Worm (Caenorhabditis elegans): ENCODE measurements around the gene T05G5.5.

T05G5.5 gene

DNA sequence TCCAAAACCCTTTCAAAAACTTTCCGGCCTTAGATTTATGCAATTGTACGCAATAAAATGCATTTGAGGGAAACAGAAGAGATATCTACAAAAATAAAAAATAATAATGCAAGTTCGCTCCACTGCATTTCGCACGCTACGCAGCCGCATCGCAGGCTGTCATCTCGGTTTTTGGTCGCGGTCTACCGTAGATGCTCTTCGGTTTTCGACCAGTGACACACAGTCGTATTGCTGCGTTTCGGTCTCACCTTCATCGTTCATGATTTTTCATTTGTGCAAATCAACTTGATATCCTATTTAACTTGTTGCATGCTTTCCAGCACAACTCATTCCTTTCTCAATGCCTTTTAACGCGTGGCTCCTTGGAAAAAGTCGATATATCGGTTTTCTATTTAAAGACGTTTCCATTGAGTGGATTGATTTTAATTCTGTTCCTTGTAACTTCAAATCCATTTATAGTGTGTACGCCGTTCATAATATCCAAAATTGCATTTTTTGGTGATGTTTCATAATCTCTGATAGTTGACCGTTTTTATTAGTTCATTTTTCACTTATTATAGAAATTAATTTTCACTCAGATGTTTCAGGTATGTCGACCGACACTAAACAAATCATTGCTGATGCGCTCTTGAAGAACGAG, 29.6 kb upstream of the T05G5.5 start, which contains the start of gene vha-1 (continued):
- TF ChIP-seq tbx-7 (tag; optimal IDR thresholded peaks at IDR 0.05) (no peak), dmd-4 (tag; optimal IDR thresholded peaks at IDR 0.05; ENCODE audit: borderline replicate concordance) (no peak), Y22D7AL.16 (tag; optimal IDR thresholded peaks at IDR 0.05) (no peak), npax-4 (tag; optimal IDR thresholded peaks at IDR 0.05) (no peak), dve-1 (tag; optimal IDR thresholded peaks at IDR 0.05) (peak; percentile 58), ceh-48 (tag; optimal IDR thresholded peaks at IDR 0.05) (peak; percentile 47), odd-2 (tag; optimal IDR thresholded peaks at IDR 0.05) (no peak), lim-6 (tag; optimal IDR thresholded peaks at IDR 0.05) (no peak), sox-2 (GFP tag; IDR thresholded peaks at IDR 0.05) (no peak), tbx-2 (tag; optimal IDR thresholded peaks at IDR 0.05) (peak; percentile 65), K09A11.1 (tag; optimal IDR thresholded peaks at IDR 0.05; ENCODE audit: insufficient read depth) (peak; percentile 15), C08G9.2 (tag; optimal IDR thresholded peaks at IDR 0.05) (peak; percentile 15), pqm-1 (tag; optimal IDR thresholded peaks at IDR 0.05) (no peak), unc-42 (tag; optimal IDR thresholded peaks at IDR 0.05) (peak; percentile 44), nfya-1 (tag; optimal IDR thresholded peaks at IDR 0.05) (peak; percentile 82), elt-4 (tag; optimal IDR thresholded peaks at IDR 0.05) (no peak), ceh-30 (tag; optimal IDR thresholded peaks at IDR 0.05) (peak; percentile 26)

DNA sequence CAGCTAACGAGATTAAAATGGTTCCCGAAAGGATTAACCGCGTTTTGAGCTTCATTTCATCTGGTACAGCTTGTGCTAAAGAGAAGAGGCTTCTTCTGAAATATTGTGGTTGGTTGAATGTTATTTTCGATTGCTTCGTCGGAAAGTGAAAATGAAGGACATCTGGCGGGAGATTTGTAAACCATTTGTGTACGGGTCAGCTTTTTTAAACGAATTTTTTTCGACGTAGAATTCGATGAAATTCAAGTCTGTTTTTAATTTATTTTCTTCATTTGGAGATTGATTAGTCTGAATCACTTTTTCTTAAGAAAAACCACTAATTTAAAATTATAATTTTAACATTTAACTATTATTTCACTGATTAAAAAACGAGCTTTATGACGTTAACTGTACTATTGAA, 29.0 kb upstream of the T05G5.5 start, which contains the start of gene sqv-3:
sqv-3 (minus strand) TSS at position 101 of the 400 bp plus-strand sequence.
- TF ChIP-seq ama-1 (optimal IDR thresholded peaks at IDR 0.05) = no peak
- TF ChIP-seq ets-4 (tag; optimal IDR thresholded peaks at IDR 0.05) = no peak
- no peak for TF ChIP-seq hlh-8 (tag; optimal IDR thresholded peaks at IDR 0.05)
- no peak for TF ChIP-seq ceh-34 (tag; optimal IDR thresholded peaks at IDR 0.05)
- TF ChIP-seq zip-5 (tag; optimal IDR thresholded peaks at IDR 0.05) = no peak
- TF ChIP-seq ceh-19 (GFP tag; optimal IDR thresholded peaks at IDR 0.05) = no peak
- TF ChIP-seq ceh-48 (tag; optimal IDR thresholded peaks at IDR 0.05) = no peak
- no peak for TF ChIP-seq ceh-9 (tag; optimal IDR thresholded peaks at IDR 0.05)
- TF ChIP-seq eyg-1 (tag; optimal IDR thresholded peaks at IDR 0.05) = no peak
- TF ChIP-seq ceh-30 (tag; optimal IDR thresholded peaks at IDR 0.05) = no peak
- TF ChIP-seq nhr-232 (tag; optimal IDR thresholded peaks at IDR 0.05) = no peak
- no peak for TF ChIP-seq tbx-7 (tag; optimal IDR thresholded peaks at IDR 0.05)
- no peak for TF ChIP-seq dmd-4 (tag; optimal IDR thresholded peaks at IDR 0.05; ENCODE audit: borderline replicate concordance)
- no peak for TF ChIP-seq nhr-11 (tag; optimal IDR thresholded peaks at IDR 0.05)
- no peak for TF ChIP-seq hlh-6 (tag; optimal IDR thresholded peaks at IDR 0.05)
- TF ChIP-seq odd-2 (tag; optimal IDR thresholded peaks at IDR 0.05) = no peak
- TF ChIP-seq hlh-13 (GFP tag; optimal IDR thresholded peaks at IDR 0.05) = no peak
- no peak for TF ChIP-seq ceh-45 (GFP tag; IDR thresholded peaks at IDR 0.05)
- TF ChIP-seq ceh-22 (tag; optimal IDR thresholded peaks at IDR 0.05) = no peak

DNA sequence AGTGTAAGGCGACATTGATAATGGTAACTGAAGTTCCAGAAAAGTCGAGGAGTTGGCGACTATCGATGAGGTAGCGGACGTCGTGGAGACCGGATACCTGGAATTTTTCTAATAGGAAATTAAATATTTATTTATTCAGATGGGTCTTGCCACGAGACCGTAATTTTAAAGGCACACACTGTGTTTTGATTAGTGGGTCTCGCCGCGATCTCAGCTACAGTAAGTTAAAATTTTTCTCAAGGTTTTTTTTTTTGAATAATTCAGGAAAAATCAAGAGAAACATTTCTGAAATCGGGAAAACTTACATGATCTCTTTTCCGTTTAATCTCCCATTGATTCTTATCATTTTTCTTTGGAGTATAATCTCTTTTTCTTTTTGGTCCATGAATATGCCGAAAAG, 27.8 kb upstream of the T05G5.5 start:
- no peak for TF ChIP-seq C08G9.2 (tag; optimal IDR thresholded peaks at IDR 0.05)
- TF ChIP-seq dve-1 (tag; optimal IDR thresholded peaks at IDR 0.05) = no peak
- no peak for TF ChIP-seq pat-9 (tag; optimal IDR thresholded peaks at IDR 0.05)
- TF ChIP-seq ceh-6 (GFP tag; optimal IDR thresholded peaks at IDR 0.05) = no peak
- TF ChIP-seq pros-1 (tag; optimal IDR thresholded peaks at IDR 0.05) = no peak
- TF ChIP-seq eyg-1 (tag; optimal IDR thresholded peaks at IDR 0.05) = no peak
- TF ChIP-seq ceh-48 (tag; optimal IDR thresholded peaks at IDR 0.05) = no peak
- no peak for TF ChIP-seq fax-1 (tag; optimal IDR thresholded peaks at IDR 0.05)
- no peak for TF ChIP-seq lin-11 (tag; optimal IDR thresholded peaks at IDR 0.05)
- TF ChIP-seq elt-4 (tag; optimal IDR thresholded peaks at IDR 0.05) = no peak
- TF ChIP-seq pag-3 (tag; optimal IDR thresholded peaks at IDR 0.05; ENCODE audit: borderline replicate concordance) = no peak
- no peak for TF ChIP-seq nhr-11 (tag; optimal IDR thresholded peaks at IDR 0.05)
- no peak for TF ChIP-seq sdc-2 (tag; optimal IDR thresholded peaks at IDR 0.05)
- no peak for TF ChIP-seq pax-1 (tag; optimal IDR thresholded peaks at IDR 0.05)
- TF ChIP-seq ceh-30 (tag; optimal IDR thresholded peaks at IDR 0.05) = no peak
- TF ChIP-seq hlh-30 (tag; optimal IDR thresholded peaks at IDR 0.05; ENCODE audit: insufficient read depth) = no peak
- no peak for TF ChIP-seq fkh-10 (GFP tag; optimal IDR thresholded peaks at IDR 0.05)
- no peak for TF ChIP-seq ceh-14 (tag; optimal IDR thresholded peaks at IDR 0.05)

All from whole organism, late embryonic.